Worm (Caenorhabditis elegans) whole organism, midembryonic: ENCODE data around the gene spl-1.

Experiments
- T22C8.4 ChIP-seq: fragments of 200-800 bp; sonication (Bioruptor generic); IDR thresholded peaks from 2 replicates; pipeline ENCODE4 v1.3.6; 2022; ENCODE audit warnings: missing genetic modification characterization, missing compliant biosample characterization
- cog-1 ChIP-seq: sonication (generic microtip); optimal IDR thresholded peaks from 2 replicates; lab custom pipeline; 2016; ENCODE audit warnings: missing genetic modification characterization, missing compliant biosample characterization
- flt-1 ChIP-seq: fragments of 200-800 bp; sonication (Bioruptor generic); IDR thresholded peaks from 2 replicates; pipeline ENCODE4 v1.3.6; 2022; ENCODE audit warnings: missing genetic modification characterization, missing compliant biosample characterization
- klf-2 ChIP-seq: fragments of 200-800 bp; sonication (Bioruptor generic); conservative IDR thresholded peaks from 2 replicates; pipeline ENCODE4 v1.3.6; 2022; ENCODE audit warnings: missing genetic modification reagents, missing genetic modification characterization, missing compliant biosample characterization
- med-1 ChIP-seq: sonication (generic microtip); optimal IDR thresholded peaks from 2 replicates; lab custom pipeline; 2017; ENCODE audit warnings: missing genetic modification characterization, mild to moderate bottlenecking, missing compliant biosample characterization, antibody characterized with exemption, missing genetic modification reagents; ENCODE audit not compliant: insufficient read depth
- ref-1 ChIP-seq: fragments of 200-800 bp; sonication (Bioruptor generic); conservative IDR thresholded peaks from 2 replicates; pipeline ENCODE4 v1.3.6; 2022; ENCODE audit warnings: missing genetic modification reagents, missing genetic modification characterization, missing compliant biosample characterization
- tab-1 ChIP-seq: fragments of 200-800 bp; sonication (Bioruptor generic); IDR thresholded peaks from 2 replicates; pipeline ENCODE4 v1.3.6; 2022; ENCODE audit warnings: missing genetic modification characterization, missing compliant biosample characterization
- ztf-23 ChIP-seq: fragments of 200-800 bp; sonication (Bioruptor generic); IDR thresholded peaks from 2 replicates; pipeline ENCODE4 v1.3.6; 2022; ENCODE audit warnings: missing genetic modification reagents, missing genetic modification characterization, missing compliant biosample characterization
- ztf-29 ChIP-seq: fragments of 200-800 bp; sonication (Bioruptor generic); IDR thresholded peaks from 2 replicates; pipeline ENCODE4 v1.3.6; 2022; ENCODE audit warnings: missing genetic modification reagents, missing genetic modification characterization, missing compliant biosample characterization

Gene spl-1

DNA sequence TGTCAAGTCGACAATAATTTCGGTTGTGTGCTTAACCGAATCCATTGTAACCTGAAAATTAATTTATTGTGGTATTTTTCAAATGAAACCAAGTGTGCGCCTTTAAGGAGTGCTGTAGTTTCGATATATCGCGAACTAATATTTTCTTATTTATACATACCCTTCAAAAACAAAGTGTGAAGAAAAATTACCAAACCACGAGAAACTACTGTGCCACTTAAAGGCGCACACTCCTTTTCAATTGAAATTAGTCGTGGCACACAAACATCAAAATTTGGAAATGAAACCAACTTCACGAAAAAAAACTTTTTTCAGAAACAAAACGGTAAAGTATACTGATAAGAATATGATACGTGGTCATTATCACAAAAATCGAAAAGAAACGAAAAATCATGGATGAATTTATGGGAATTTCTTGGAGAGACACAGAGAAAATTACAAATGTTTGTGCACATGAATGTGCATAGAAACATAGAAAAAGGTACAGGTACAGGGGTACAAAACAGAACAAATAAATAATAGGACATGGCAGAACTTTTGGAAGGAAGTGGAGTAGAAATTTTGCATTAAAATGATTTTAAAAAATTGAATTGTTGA, at the start of gene spl-1:
Gene spl-1, minus strand, starts transcription at position 51 of the 597 bp plus-strand sequence.
- no peak for TF ChIP-seq ztf-23 (GFP tag; lab: Robert Waterston, UW)
- no peak for TF ChIP-seq flt-1 (GFP tag; lab: Robert Waterston, UW)
- no peak for TF ChIP-seq cog-1 (tag; lab: Kevin White, UChicago)
- no peak for TF ChIP-seq med-1
- no peak for TF ChIP-seq ztf-29 (GFP tag; lab: Robert Waterston, UW)
- TF ChIP-seq klf-2 (GFP tag; lab: Robert Waterston, UW), result no peak
- TF ChIP-seq tab-1, result no peak
- TF ChIP-seq T22C8.4 (GFP tag; lab: Robert Waterston, UW), result no peak
- no peak for TF ChIP-seq ref-1

DNA sequence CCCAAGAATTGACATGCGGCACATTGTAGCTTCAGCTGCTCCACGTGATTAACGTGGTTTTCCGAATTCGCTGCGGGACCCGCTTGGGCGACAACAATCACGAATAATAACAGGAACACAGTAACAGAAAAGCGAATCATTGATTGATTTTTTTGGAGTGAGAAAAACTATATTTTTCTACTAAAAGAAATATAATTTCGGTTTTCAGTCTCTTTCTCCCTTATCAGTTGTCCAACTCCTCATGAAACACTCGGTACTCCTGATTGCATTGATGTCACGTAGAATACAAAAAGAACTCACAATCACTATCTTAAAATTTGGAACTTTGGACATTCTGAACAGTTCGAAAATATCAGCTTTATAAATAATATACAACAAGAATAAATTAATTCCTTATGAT, 45.9 kb upstream of the spl-1 start, which contains the start of gene Y66H1A.5:
Gene Y66H1A.5, minus strand, starts transcription at position 265 of the 400 bp plus-strand sequence.
- no peak for TF ChIP-seq cog-1 (tag; lab: Kevin White, UChicago)
- TF ChIP-seq med-1, result no peak
- no peak for TF ChIP-seq klf-2 (GFP tag; lab: Robert Waterston, UW)
- TF ChIP-seq ztf-29 (GFP tag; lab: Robert Waterston, UW), result no peak
- TF ChIP-seq ztf-23 (GFP tag; lab: Robert Waterston, UW), result no peak
- no peak for TF ChIP-seq tab-1
- no peak for TF ChIP-seq ref-1
- TF ChIP-seq T22C8.4 (GFP tag; lab: Robert Waterston, UW), result no peak
- no peak for TF ChIP-seq flt-1 (GFP tag; lab: Robert Waterston, UW)

DNA sequence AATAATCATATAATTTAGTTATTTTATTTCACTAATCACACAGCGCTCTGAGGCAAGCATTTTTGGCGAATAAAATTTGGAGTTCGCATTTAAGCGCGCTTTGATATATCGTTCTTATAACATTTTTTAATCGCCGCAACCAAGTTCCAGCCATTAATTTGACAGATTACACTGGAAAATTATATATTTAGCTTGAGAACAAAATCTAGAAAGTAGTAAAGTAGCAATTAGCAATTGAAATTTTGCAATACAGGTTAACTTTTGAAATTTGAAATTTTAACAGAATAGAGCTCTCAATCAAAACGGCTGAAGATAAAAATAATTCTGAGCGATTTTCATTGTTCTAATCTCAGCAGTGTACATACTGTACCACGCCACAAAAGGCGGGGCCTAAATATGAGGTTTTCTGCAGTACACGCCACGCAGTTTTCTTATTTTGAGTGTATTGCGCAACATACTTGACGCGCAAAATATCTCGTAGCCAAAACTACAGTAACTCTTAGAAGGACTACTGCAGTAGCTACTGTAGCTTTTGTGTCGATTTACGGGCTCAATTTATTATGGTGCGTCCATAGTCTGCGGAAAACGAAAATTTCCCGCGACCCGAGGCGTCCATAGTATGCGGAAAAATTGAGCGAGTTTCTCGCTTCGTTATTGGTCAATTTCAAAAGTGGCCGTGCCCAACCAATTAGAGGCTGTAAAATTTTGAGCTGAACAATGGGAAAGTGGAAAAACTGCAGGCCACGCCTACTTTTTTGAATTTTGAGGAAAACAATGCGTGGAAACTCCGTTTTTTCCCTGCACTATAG, 44.3 kb upstream of the spl-1 start:
- no peak for TF ChIP-seq tab-1
- no peak for TF ChIP-seq med-1
- TF ChIP-seq ztf-29 (GFP tag; lab: Robert Waterston, UW), result no peak
- no peak for TF ChIP-seq T22C8.4 (GFP tag; lab: Robert Waterston, UW)

DNA sequence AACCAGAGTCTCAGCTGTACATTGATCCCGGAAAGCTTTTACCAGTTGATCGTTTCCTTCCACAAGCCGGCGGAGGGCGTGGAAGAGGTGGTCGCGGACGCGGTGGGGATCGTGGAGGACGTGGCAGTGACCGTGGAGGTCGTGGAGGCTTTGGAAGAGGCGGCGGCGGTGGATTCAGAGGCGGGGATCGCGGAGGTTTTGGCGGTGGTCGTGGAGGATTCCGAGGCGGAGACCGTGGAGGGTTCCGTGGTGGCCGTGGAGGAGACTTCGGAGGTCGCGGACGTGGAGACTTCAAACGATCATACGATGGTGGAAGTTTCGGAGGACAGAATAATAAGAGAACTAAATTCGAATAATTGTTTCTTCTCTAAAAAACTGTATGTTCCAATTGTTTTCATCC, 43.6 kb upstream of the spl-1 start:
- TF ChIP-seq T22C8.4 (GFP tag; lab: Robert Waterston, UW), result no peak
- no peak for TF ChIP-seq flt-1 (GFP tag; lab: Robert Waterston, UW)
- TF ChIP-seq tab-1, result no peak
- TF ChIP-seq ref-1, result no peak
- TF ChIP-seq med-1, result no peak
- TF ChIP-seq klf-2 (GFP tag; lab: Robert Waterston, UW), result no peak

DNA sequence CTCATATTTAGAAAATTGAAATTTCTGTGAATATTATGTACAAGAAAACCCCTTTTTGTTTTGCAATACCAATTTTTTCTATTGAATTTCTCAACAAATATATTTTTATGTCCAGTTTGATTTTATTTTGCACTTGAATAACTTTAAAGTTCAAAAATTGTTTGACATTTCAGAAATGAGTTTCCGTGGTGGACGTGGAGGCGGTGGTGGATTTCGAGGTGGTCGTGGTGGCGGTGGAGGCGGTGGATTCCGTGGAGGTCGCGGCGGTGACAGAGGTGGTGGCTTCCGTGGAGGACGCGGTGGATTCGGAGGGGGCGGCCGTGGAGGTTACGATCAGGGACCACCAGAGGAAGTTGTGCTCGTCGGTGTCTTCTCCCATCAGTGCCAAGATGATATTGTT, 43.0 kb upstream of the spl-1 start, which contains the start of gene garr-1:
Gene garr-1, plus strand, starts transcription at position 174 of the 400 bp plus-strand sequence.
- TF ChIP-seq ztf-29 (GFP tag; lab: Robert Waterston, UW), result no peak
- TF ChIP-seq tab-1, result no peak
- TF ChIP-seq ztf-23 (GFP tag; lab: Robert Waterston, UW), result no peak
- TF ChIP-seq klf-2 (GFP tag; lab: Robert Waterston, UW), result no peak
- TF ChIP-seq T22C8.4 (GFP tag; lab: Robert Waterston, UW), result no peak
- TF ChIP-seq med-1, result no peak
- no peak for TF ChIP-seq ref-1
- TF ChIP-seq cog-1 (tag; lab: Kevin White, UChicago), result no peak
- no peak for TF ChIP-seq flt-1 (GFP tag; lab: Robert Waterston, UW)

DNA sequence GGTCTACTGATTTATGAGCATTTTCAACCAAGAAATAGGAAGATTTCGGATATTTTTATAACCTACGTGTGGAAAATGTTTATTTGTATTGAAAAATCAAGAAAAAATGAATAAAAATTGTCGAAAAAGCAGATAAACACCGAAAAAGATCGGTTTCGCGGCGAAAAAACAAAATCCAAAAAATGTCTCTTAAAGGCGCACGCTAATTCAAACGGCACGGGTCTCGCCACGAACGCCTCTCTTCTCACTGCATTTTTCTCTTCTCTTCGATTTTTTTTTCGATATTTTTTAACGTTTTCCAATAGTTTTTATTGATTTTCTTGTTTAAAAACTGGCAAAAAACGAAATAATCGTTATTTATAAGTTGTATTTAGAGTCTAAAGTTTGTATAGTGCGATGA, 42.6 kb upstream of the spl-1 start:
- TF ChIP-seq med-1 (no peak), T22C8.4 (GFP tag; lab: Robert Waterston, UW) (no peak), tab-1 (no peak), cog-1 (tag; lab: Kevin White, UChicago) (no peak), ztf-29 (GFP tag; lab: Robert Waterston, UW) (no peak)

DNA sequence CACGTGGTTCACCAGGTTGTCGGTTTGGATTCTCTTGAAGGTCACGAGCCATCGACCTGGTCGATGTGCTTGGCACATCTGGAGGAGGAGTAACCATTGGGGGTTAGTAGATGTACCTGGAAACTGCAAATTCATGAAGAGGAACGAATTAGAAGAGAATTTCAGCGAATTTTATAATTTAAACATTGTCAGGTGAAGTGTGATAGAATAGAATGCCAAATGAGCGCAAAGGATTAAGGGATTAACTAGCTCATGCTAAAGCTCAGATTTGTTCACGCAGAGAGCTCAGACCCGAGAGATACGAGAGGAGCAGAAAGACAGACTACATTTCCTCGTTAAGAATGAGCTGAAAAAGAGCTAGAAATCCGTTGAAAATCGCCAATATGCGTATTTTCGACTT, 42.1 kb upstream of the spl-1 start, which contains the start of gene daf-18:
Gene daf-18, minus strand, starts transcription at position 126 of the 400 bp plus-strand sequence.
- no peak for TF ChIP-seq tab-1
- no peak for TF ChIP-seq ztf-29 (GFP tag; lab: Robert Waterston, UW)

DNA sequence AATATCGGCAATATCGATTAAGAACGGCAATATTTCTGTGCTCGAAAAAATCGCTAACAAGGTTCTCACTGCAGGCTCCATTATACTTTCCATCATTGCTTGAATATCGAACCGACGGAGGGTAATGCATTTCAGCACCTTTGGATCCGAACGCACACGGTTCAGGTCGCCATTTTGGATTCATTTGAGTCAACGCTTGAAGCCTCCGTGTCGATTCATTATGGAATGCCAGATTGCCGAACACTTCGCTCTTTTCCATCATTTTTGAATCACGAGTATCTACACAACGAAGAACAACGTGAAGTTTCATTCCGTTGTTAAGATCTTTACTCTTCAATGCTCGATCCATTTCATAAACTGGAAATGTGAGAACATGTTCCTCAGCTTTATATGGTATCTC, 39.1 kb upstream of the spl-1 start:
- TF ChIP-seq tab-1 (no peak), flt-1 (GFP tag; lab: Robert Waterston, UW) (no peak), ztf-29 (GFP tag; lab: Robert Waterston, UW) (no peak), med-1 (no peak), ref-1 (no peak), cog-1 (tag; lab: Kevin White, UChicago) (no peak), T22C8.4 (GFP tag; lab: Robert Waterston, UW) (no peak)

DNA sequence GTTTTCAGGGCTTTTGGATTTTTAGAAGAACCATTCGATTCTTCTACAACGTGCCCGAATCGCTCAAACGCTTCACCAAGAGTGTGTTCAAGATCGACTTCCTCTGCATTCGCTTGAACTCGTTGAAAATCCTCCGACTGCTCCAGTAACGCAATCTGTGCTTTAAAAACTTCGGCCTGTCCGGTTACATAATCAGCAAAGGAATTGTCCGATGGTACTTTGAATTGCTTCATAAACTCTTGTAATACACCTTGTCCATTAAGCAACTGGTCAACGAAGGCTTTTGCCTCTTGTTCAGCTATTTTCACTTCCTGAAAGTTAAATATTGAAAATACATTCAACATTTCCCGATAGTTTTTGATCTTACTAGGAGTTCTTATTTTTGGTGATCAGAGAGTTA, 37.7 kb upstream of the spl-1 start:
- TF ChIP-seq ref-1, result no peak
- TF ChIP-seq med-1, result no peak
- TF ChIP-seq cog-1 (tag; lab: Kevin White, UChicago), result no peak
- no peak for TF ChIP-seq T22C8.4 (GFP tag; lab: Robert Waterston, UW)
- no peak for TF ChIP-seq ztf-29 (GFP tag; lab: Robert Waterston, UW)
- TF ChIP-seq tab-1, result no peak

DNA sequence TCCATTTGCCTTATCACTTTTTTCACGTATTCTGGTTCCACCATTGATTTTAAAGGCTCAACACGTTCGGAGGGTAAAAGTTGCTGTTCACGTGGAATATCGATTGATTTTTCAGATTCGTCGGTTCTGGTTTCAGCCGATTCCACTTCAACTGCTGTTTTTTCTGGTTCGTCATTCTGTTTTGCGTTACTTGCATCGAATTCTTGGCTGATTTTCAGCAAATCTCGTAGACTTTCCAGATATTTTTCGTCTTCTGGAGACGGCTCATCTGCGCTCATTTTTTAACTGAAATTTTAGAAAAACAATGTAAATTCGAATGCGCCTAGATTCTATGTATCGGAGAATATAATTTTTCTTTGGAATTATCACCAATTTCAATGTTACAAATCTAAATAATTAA, 36.7 kb upstream of the spl-1 start, which contains the start of gene eri-1:
Gene eri-1, minus strand, starts transcription at position 285 of the 400 bp plus-strand sequence.
- TF ChIP-seq cog-1 (tag; lab: Kevin White, UChicago) (no peak), T22C8.4 (GFP tag; lab: Robert Waterston, UW) (peak; percentile 46; the same call in 1 of the 2 replicates)
